Fruit fly (Drosophila melanogaster): ENCODE results near the gene CG45263.

CG45263 gene

dm6 chr3R:8477361-8478007 lies at the start of gene CG45263:
Gene CG45263, minus strand, starts transcription at chr3R:8477617.
- no peak for TF ChIP-seq Dll (optimal IDR thresholded peaks at IDR 0.05)
- no peak for TF ChIP-seq pan (optimal IDR thresholded peaks at IDR 0.05)

DNA sequence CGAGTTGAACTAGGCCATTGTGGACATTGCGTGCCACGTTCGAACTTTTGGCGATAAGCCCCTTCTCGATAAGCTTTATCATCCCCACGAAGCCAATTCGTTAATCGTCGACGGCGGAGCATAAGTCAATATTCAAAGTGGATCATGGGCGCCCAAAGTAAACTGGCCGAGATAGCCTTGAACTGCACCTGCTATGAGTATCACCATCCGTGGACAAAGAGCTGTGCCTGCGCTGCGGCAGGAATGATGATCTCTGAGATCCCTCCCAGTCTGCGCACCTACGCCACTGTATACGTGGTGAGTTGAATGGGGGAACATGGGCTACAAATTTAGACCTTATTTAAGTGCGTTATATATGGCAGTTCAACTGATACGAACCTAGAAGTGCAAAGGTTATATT lies 46.9 kb upstream of the CG45263 start:
- TF ChIP-seq pan (optimal IDR thresholded peaks at IDR 0.05) (no peak), psq (optimal IDR thresholded peaks at IDR 0.05) (no peak), Dll (optimal IDR thresholded peaks at IDR 0.05) (no peak), CG8478 (optimal IDR thresholded peaks at IDR 0.05) (no peak), EcR (GFP tag; optimal IDR thresholded peaks at IDR 0.05) (no peak), usp (GFP tag; optimal IDR thresholded peaks at IDR 0.05) (no peak)

- TF ChIP-seq pan (optimal IDR thresholded peaks at IDR 0.05), result no peak
- TF ChIP-seq psq (optimal IDR thresholded peaks at IDR 0.05), result no peak
- TF ChIP-seq usp (GFP tag; optimal IDR thresholded peaks at IDR 0.05), result no peak
- TF ChIP-seq Dll (optimal IDR thresholded peaks at IDR 0.05), result no peak
- no peak for TF ChIP-seq CG8478 (optimal IDR thresholded peaks at IDR 0.05)
- no peak for TF ChIP-seq EcR (GFP tag; optimal IDR thresholded peaks at IDR 0.05)
These were observed 46.3 kb upstream of the CG45263 start, which contains the start of gene CG31259 for dm6 chr3R:8523668-8524067. Gene CG31259, plus strand, starts transcription at chr3R:8523944.

- TF ChIP-seq EcR (GFP tag; optimal IDR thresholded peaks at IDR 0.05) (no peak), usp (GFP tag; optimal IDR thresholded peaks at IDR 0.05) (no peak), psq (optimal IDR thresholded peaks at IDR 0.05) (no peak), CG8478 (optimal IDR thresholded peaks at IDR 0.05) (no peak), pan (optimal IDR thresholded peaks at IDR 0.05) (no peak), Dll (optimal IDR thresholded peaks at IDR 0.05) (no peak)
These were observed 44.1 kb upstream of the CG45263 start, which contains the start of gene CG31454 for dm6 chr3R:8521499-8521898. Gene CG31454, plus strand, starts transcription at chr3R:8521658.

DNA sequence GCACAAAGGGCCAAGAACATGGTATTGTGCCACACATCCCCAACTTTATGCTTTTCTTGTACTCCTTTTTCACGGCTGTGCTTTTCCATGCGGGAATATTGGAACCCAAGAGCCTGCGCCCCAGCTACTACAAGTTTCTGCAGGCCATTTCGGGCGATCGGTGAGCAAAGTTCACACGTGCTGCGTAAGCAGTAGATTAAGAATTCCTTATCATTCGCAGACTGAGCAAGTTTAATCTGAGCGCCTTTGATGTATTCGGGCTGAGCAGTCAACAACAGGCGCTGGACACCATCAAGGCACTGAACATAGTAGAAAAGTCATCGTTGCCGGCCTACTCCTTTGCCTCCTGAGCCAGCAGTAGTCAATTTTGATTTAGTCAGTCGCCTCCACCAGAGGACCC lies 43.4 kb upstream of the CG45263 start:
- TF ChIP-seq pan (optimal IDR thresholded peaks at IDR 0.05) (no peak), EcR (GFP tag; optimal IDR thresholded peaks at IDR 0.05) (no peak), psq (optimal IDR thresholded peaks at IDR 0.05) (no peak), usp (GFP tag; optimal IDR thresholded peaks at IDR 0.05) (no peak), Dll (optimal IDR thresholded peaks at IDR 0.05) (no peak), CG8478 (optimal IDR thresholded peaks at IDR 0.05) (no peak)

dm6 chr3R:8519157-8519556 lies 41.7 kb upstream of the CG45263 start:
- TF ChIP-seq CG8478 (optimal IDR thresholded peaks at IDR 0.05), result no peak
- TF ChIP-seq pan (optimal IDR thresholded peaks at IDR 0.05), result no peak
- no peak for TF ChIP-seq usp (GFP tag; optimal IDR thresholded peaks at IDR 0.05)
- no peak for TF ChIP-seq EcR (GFP tag; optimal IDR thresholded peaks at IDR 0.05)
- TF ChIP-seq Dll (optimal IDR thresholded peaks at IDR 0.05), result no peak
- no peak for TF ChIP-seq psq (optimal IDR thresholded peaks at IDR 0.05)

- TF ChIP-seq usp (GFP tag; optimal IDR thresholded peaks at IDR 0.05) (no peak), Dll (optimal IDR thresholded peaks at IDR 0.05) (no peak), EcR (GFP tag; optimal IDR thresholded peaks at IDR 0.05) (no peak), CG8478 (optimal IDR thresholded peaks at IDR 0.05) (no peak), psq (optimal IDR thresholded peaks at IDR 0.05) (no peak), pan (optimal IDR thresholded peaks at IDR 0.05) (no peak)
These were observed 41.2 kb upstream of the CG45263 start for dm6 chr3R:8518565-8519154.

dm6 chr3R:8517752-8518185 lies 40.4 kb upstream of the CG45263 start, which contains the start of gene CG11737:
Gene CG11737, plus strand, starts transcription at chr3R:8517868.
- no peak for TF ChIP-seq usp (GFP tag; optimal IDR thresholded peaks at IDR 0.05)
- peak; percentile 29 for TF ChIP-seq pan (optimal IDR thresholded peaks at IDR 0.05)
- no peak for TF ChIP-seq EcR (GFP tag; optimal IDR thresholded peaks at IDR 0.05)
- TF ChIP-seq psq (optimal IDR thresholded peaks at IDR 0.05), result no peak
- TF ChIP-seq Dll (optimal IDR thresholded peaks at IDR 0.05), result peak; percentile 36

DNA sequence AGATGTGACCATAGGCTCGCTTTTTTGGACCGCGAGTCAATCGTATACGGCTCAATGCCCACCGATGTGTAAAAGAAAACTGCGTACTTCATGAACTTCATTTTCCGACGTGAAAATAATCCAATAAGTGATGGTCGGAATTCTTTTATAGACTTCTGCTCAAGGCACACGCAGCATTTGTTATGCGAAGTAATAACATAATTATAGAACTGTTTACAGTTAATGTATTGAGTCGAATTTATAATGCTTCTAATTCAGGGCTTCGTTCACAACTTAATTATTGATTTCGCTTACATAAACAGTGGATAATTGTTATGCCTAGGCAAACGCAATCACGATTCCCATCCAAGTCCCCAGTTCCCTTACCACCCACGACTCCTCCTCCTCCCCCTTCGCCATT lies 35.5 kb upstream of the CG45263 start, which contains the start of gene Or85c:
TSS of gene Or85c (minus strand) at position 101 of the 400 bp plus-strand sequence.
- no peak for TF ChIP-seq usp (GFP tag; optimal IDR thresholded peaks at IDR 0.05)
- TF ChIP-seq psq (optimal IDR thresholded peaks at IDR 0.05), result no peak
- no peak for TF ChIP-seq CG8478 (optimal IDR thresholded peaks at IDR 0.05)
- TF ChIP-seq pan (optimal IDR thresholded peaks at IDR 0.05), result no peak
- TF ChIP-seq EcR (GFP tag; optimal IDR thresholded peaks at IDR 0.05), result no peak
- TF ChIP-seq Dll (optimal IDR thresholded peaks at IDR 0.05), result no peak

DNA sequence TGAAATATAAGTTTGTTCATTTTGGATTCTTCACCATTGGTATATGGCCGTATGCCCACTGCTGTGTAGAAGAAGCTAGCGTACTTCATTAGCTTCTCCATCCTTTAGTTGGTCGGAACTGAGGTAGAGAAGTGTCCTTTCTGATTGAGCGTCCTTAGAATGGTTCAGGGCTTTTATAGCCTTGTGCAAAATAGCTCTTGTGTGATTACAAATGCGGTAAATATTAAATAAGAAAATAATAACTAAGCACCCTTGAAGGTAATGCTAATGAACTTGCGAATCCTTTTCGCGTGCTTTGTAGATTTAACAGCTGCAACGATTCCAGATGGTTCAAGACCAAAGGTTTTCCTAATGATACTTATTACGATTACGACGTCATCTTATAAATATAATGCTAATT lies 33.8 kb upstream of the CG45263 start, which contains the start of gene Or85b:
TSS of gene Or85b (minus strand) at position 101 of the 400 bp plus-strand sequence.
- TF ChIP-seq Dll (optimal IDR thresholded peaks at IDR 0.05) (no peak), pan (optimal IDR thresholded peaks at IDR 0.05) (no peak), usp (GFP tag; optimal IDR thresholded peaks at IDR 0.05) (no peak), psq (optimal IDR thresholded peaks at IDR 0.05) (no peak), EcR (GFP tag; optimal IDR thresholded peaks at IDR 0.05) (no peak), CG8478 (optimal IDR thresholded peaks at IDR 0.05) (no peak)

DNA sequence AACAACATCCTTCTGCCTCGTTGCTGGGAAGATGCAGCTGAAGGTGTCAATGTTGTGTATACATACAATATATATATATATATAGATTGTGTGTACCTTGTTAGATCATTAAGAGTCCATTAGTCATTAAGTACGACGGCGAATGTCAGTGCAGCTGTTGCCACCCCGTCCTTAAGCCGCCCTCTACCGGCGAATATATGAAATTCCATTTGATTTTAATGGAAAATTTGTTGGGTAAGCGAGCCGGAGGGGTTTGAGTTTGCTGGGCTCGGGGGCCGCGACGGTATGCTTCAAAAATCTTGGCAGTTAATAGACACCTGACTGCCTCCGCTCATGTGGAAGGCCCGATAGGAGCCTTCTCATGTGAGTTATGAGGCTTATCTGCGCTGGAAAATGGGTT lies 7.2 kb upstream of the CG45263 start:
- TF ChIP-seq CG8478 (optimal IDR thresholded peaks at IDR 0.05) (no peak), pan (optimal IDR thresholded peaks at IDR 0.05) (no peak), psq (optimal IDR thresholded peaks at IDR 0.05) (no peak), EcR (GFP tag; optimal IDR thresholded peaks at IDR 0.05) (no peak)

DNA sequence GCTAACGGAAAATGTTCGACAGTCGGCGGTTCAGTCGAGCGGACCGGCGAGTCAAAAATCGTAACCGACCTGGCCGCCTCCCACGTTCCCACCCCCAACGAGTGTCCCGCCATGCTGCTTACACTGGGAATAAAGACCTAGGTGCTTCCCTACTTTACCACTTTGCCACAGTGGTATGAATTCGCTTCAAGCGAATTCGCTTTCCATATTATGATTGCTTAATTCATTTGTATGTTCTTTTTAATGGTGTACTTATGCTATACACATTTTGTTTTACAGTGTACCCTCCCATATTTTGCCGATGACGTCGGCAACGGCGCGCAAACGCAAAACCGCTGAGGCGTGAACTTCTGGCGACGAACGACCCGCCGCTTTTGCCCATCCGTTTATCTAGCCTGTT lies 5.5 kb upstream of the CG45263 start:
- TF ChIP-seq CG8478 (optimal IDR thresholded peaks at IDR 0.05), result no peak
- no peak for TF ChIP-seq usp (GFP tag; optimal IDR thresholded peaks at IDR 0.05)
- TF ChIP-seq Dll (optimal IDR thresholded peaks at IDR 0.05), result no peak
- no peak for TF ChIP-seq psq (optimal IDR thresholded peaks at IDR 0.05)
- TF ChIP-seq EcR (GFP tag; optimal IDR thresholded peaks at IDR 0.05), result no peak
- no peak for TF ChIP-seq pan (optimal IDR thresholded peaks at IDR 0.05)
